Fruit fly (Drosophila melanogaster): Measurements from ENCODE around the gene Gyf.

DNA sequence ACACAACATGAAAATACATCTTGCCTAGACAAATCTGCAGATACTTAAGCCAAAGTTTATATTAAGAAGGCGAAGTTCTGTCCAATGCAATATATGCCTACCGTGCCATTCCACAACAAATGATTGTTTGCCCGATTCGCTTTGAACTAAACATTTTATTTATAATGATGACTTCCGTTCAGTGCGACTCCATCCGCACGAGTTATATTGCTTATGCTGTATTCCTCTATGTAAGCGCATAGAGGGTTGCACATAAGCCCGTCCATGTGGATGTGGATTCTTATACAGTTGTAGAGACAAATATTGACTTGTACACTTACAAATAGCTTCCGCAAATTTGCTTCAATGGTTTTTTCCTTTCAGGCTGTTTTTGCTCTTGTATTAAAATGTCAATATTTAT lies 42.8 kb downstream of the Gyf start:
- no peak for TF ChIP-seq CG4318 (GFP tag; optimal IDR thresholded peaks at IDR 0.05)
- no peak for TF ChIP-seq Gug (GFP tag; IDR thresholded peaks at IDR 0.05)
- TF ChIP-seq Smox (GFP tag; optimal IDR thresholded peaks at IDR 0.05): no peak
- TF ChIP-seq topi (GFP tag; optimal IDR thresholded peaks at IDR 0.05): no peak
- no peak for TF ChIP-seq salr (GFP tag; optimal IDR thresholded peaks at IDR 0.05)
- TF ChIP-seq CG34406 (GFP tag; optimal IDR thresholded peaks at IDR 0.05): no peak
- TF ChIP-seq CG32006 (GFP tag; optimal IDR thresholded peaks at IDR 0.05): no peak
- TF ChIP-seq pdm3 (GFP tag; optimal IDR thresholded peaks at IDR 0.05): no peak
- TF ChIP-seq CG31627 (GFP tag; optimal IDR thresholded peaks at IDR 0.05): no peak
- no peak for TF ChIP-seq fd59A (GFP tag; optimal IDR thresholded peaks at IDR 0.05)

Data from whole organism, prepupa.